Worm (Caenorhabditis elegans): ENCODE results near the gene cht-4.

The cht-4 gene

DNA sequence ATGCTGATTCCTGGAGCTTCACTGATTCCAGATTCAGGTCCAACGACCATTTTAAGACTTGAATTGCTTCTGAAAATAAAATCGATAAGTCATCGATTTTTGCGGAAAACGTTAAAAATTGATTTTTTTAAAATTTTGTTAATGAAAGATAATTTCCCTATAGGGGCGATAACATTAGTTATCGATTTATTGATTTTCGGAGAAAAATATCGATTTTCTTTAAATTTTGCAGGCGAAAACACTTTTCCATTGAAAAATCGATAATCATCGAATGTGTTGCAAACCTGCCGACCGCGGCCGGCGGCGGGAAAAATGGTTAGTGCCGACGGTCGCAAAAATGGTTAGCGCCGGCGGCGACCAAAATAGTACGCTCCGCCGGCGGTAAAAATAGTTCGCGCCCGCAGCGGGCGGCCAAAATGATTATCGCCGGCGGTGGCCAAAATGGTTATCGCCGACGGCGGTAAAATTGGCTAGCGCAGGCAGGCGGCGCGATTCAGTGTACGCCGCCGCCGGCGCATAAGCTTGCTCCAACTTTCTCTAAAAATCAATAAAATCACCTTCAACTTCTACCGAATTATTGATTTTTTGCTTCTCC is 44.2 kb downstream of the cht-4 start:
- TF ChIP-seq T22C8.4 (GFP tag; IDR thresholded peaks at IDR 0.05) (peak; percentile 63; the same call in 1 of the 2 replicates), klf-2 (GFP tag; conservative IDR thresholded peaks at IDR 0.05) (no peak), flt-1 (GFP tag; IDR thresholded peaks at IDR 0.05) (no peak), cog-1 (tag; optimal IDR thresholded peaks at IDR 0.05) (no peak), tab-1 (GFP tag; IDR thresholded peaks at IDR 0.05) (no peak)

DNA sequence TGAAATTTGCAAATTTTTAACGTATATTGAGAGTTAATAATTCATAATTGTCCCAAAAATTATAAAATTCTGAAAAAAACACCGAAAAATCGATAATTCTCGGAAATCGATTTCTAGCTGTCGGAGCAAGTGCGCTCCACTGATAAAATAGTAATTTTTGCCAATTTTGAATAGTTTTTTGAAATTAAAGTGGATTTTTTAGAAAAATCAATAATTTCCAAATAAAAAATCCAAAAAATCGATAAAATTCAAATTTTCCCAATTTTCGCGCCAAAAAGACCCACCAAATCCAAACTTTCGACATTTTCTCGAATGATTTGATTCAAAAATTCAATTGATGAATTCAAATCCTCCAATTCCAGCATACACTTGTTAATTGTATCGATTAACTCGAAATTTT is 46.3 kb downstream of the cht-4 start:
- TF ChIP-seq T22C8.4 (GFP tag; IDR thresholded peaks at IDR 0.05) (peak; percentile 59), cog-1 (tag; optimal IDR thresholded peaks at IDR 0.05) (no peak), ztf-23 (GFP tag; IDR thresholded peaks at IDR 0.05) (no peak), ref-1 (GFP tag; conservative IDR thresholded peaks at IDR 0.05) (no peak), flt-1 (GFP tag; IDR thresholded peaks at IDR 0.05) (no peak), tab-1 (GFP tag; IDR thresholded peaks at IDR 0.05) (no peak)

DNA sequence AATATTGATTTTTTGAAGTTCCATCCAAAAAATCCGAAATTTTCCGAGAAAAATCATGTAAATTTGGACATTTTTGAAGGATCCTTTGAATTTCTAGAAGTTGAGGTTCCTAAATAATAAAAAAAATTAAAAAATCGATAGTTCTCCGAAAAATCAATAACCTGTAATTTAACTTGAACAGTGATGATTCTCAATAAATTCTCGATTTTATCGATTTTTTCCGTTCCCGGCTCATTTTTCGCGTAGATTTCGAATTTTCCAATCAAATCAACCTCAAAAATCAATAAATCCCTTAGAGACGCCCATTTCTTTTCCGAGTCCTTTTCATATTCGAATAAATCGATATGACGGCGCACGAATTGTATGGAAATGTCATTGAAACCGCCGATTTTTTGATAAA is 49.6 kb downstream of the cht-4 start:
- TF ChIP-seq T22C8.4 (GFP tag; IDR thresholded peaks at IDR 0.05): no peak
- no peak for TF ChIP-seq cog-1 (tag; optimal IDR thresholded peaks at IDR 0.05)
- no peak for TF ChIP-seq flt-1 (GFP tag; IDR thresholded peaks at IDR 0.05)
- no peak for TF ChIP-seq tab-1 (GFP tag; IDR thresholded peaks at IDR 0.05)
- no peak for TF ChIP-seq ref-1 (GFP tag; conservative IDR thresholded peaks at IDR 0.05)
- no peak for TF ChIP-seq klf-2 (GFP tag; conservative IDR thresholded peaks at IDR 0.05)
- TF ChIP-seq ztf-23 (GFP tag; IDR thresholded peaks at IDR 0.05): no peak
- no peak for TF ChIP-seq med-1 (GFP tag; optimal IDR thresholded peaks at IDR 0.05; ENCODE audit: insufficient read depth)
- TF ChIP-seq ztf-29 (GFP tag; IDR thresholded peaks at IDR 0.05): no peak

DNA sequence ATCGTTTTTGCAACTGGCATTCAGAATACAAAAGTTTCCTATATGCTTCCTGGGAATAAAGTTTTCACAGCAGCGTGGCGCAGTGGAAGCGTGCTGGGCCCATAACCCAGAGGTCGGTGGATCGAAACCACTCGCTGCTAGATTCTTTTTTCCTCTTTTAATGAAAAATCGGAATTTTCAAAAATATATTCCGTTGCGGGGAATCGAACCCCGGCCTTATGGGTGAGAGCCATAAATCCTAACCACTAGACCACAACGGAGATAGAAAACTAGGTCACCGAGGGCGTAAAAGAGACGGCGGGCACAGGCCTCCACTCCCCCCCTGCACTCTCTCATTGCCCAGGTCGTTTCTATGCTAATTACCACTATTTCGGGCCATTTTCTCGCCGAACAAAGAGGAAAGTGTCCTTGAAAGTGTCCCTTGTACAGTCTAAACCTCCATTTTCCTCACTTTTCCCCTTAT is 52.7 kb downstream of the cht-4 start, which contains the start of gene Y22D7AL.6:
Gene Y22D7AL.6, plus strand, starts transcription at position 413 of the 463 bp plus-strand sequence.
- TF ChIP-seq T22C8.4 (GFP tag; IDR thresholded peaks at IDR 0.05) (peak; percentile 77), klf-2 (GFP tag; conservative IDR thresholded peaks at IDR 0.05) (peak; percentile 89), cog-1 (tag; optimal IDR thresholded peaks at IDR 0.05) (peak; percentile 42), tab-1 (GFP tag; IDR thresholded peaks at IDR 0.05) (peak; percentile 91), ztf-23 (GFP tag; IDR thresholded peaks at IDR 0.05) (peak; percentile 85), ztf-29 (GFP tag; IDR thresholded peaks at IDR 0.05) (peak; percentile 83), ref-1 (GFP tag; conservative IDR thresholded peaks at IDR 0.05) (peak; percentile 76), med-1 (GFP tag; optimal IDR thresholded peaks at IDR 0.05; ENCODE audit: insufficient read depth) (peak; percentile 39), flt-1 (GFP tag; IDR thresholded peaks at IDR 0.05) (peak; percentile 92)

DNA sequence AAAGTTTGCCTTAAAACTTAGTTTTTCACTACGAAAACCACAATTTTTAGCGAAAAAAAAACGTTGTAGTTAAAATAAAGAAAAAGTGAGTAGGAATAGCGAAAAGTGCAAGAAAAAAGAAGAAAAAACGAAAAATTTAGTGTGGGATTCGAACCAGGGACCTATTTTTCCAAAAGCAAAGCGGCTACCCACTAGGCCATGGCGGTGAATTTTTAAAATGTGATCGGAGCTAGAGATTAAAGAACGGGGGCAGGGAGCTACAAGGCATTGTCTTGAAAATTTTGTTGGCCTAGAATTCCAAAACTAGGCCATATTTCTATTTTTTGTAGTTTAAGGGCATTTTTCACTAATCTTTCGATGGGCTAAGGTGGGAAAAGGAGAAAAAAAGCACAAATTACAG is 53.5 kb downstream of the cht-4 start:
- peak; percentile 28; the same call in 1 of the 2 replicates for TF ChIP-seq tab-1 (GFP tag; IDR thresholded peaks at IDR 0.05)
- TF ChIP-seq flt-1 (GFP tag; IDR thresholded peaks at IDR 0.05): no peak
- no peak for TF ChIP-seq ztf-23 (GFP tag; IDR thresholded peaks at IDR 0.05)
- TF ChIP-seq T22C8.4 (GFP tag; IDR thresholded peaks at IDR 0.05): no peak

Data from whole organism, midembryonic.